Fruit fly (Drosophila melanogaster): ENCODE measurements around the gene Ppcs.

Ppcs gene

DNA sequence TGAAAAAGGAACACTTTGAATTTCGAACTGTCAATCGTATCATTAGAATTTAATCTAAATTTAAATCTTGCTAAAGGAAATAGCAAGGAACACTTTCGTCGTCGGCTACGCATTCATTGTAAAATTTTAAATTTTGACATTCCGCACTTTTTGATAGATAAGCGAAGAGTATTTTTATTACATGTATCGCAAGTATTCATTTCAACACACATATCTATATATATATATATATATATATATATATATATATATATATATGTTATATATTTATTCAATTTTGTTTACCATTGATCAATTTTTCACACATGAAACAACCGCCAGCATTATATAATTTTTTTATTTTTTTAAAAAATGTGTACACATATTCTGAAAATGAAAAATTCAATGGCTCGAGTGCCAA lies 12.1 kb upstream of the Ppcs start, which contains the start of gene CG11779:
Gene CG11779, minus strand, starts transcription at position 101 of the 400 bp plus-strand sequence.
- TF ChIP-seq CTCF (optimal IDR thresholded peaks at IDR 0.05) (no peak), CG8478 (optimal IDR thresholded peaks at IDR 0.05) (no peak)

- TF ChIP-seq CG8478 (optimal IDR thresholded peaks at IDR 0.05) (no peak), CTCF (optimal IDR thresholded peaks at IDR 0.05) (no peak)
These were observed 10.3 kb upstream of the Ppcs start for dm6 chr3R:19157997-19158396.

dm6 chr3R:19156670-19157402 lies 9.1 kb upstream of the Ppcs start, which contains the start of gene nanos:
nanos (plus strand) TSS chr3R:19157238.
- TF ChIP-seq CG8478 (optimal IDR thresholded peaks at IDR 0.05) (no peak), CTCF (optimal IDR thresholded peaks at IDR 0.05) (peak in 1 of 2 experiments; percentile 4)

DNA sequence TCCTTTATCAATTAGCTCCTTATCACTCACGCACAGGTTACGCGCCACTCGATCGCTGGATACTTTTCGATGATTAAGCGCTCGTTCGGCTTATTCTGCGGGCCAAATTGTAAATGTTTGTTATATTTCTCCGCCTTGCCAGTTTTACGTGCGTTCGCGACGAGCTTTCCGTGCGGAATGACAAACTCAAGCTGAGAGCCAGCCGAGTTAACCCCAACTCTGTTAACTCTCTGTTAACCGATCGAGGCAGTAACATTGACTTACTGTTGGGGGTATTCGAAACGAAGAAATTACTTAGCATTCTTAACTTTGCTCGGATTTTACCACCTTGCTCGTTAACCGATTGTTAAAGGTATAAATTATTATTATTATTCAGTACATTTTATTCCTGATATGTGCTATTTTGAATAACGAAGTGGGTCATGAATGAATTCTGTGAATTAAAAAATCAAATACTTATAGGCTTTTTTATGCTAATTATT lies 5.8 kb upstream of the Ppcs start, which contains the start of gene CG5835:
Gene CG5835, minus strand, starts transcription at position 185 of the 482 bp plus-strand sequence.
- TF ChIP-seq CTCF (optimal IDR thresholded peaks at IDR 0.05) = no peak
- no peak for TF ChIP-seq CG8478 (optimal IDR thresholded peaks at IDR 0.05)

dm6 chr3R:19152835-19153234 lies 5.1 kb upstream of the Ppcs start:
- TF ChIP-seq CTCF (optimal IDR thresholded peaks at IDR 0.05) (no peak), CG8478 (optimal IDR thresholded peaks at IDR 0.05) (no peak)

dm6 chr3R:19151848-19152787 lies 4.4 kb upstream of the Ppcs start:
- TF ChIP-seq CTCF (optimal IDR thresholded peaks at IDR 0.05) = no peak
- no peak for TF ChIP-seq CG8478 (optimal IDR thresholded peaks at IDR 0.05)

dm6 chr3R:19150856-19151651 lies 3.3 kb upstream of the Ppcs start:
- TF ChIP-seq CG8478 (optimal IDR thresholded peaks at IDR 0.05) (no peak), CTCF (optimal IDR thresholded peaks at IDR 0.05) (no peak)

- no peak for TF ChIP-seq CTCF (optimal IDR thresholded peaks at IDR 0.05)
- TF ChIP-seq CG8478 (optimal IDR thresholded peaks at IDR 0.05) = no peak
These were observed 12.8 kb downstream of the Ppcs start, which contains the start of gene Cyp12a4 for dm6 chr3R:19134957-19135356. Cyp12a4 (plus strand) TSS chr3R:19135158.

DNA sequence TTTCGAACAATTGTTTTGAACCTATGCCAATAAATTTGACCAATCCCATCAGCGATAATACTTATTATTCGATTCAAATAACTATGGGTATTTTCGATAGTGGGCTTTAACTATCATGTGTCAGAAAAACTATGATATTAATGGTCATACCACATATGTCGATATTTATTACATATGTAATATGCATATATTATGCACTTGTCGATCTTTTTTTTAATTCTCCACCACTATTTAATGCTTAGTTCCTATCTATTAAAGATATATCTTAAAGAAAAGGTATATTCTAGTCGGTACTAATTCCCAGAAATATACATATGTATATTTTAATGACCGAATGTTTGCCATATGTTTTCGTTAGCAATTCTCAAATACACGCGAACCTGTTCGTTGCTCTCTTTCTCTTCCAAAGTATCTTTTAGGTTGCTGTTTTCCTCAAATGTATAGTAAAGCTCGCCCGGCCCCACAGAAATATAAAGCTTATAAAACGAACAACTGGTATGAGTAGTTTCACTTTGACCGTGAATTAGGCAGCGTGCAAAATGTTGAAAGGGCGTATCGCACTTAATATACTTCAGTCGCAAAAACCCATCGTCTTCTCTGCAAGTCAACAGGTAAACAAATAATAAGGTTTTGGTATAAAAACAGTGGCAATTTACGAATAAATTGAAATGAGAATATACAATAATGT lies 15.4 kb downstream of the Ppcs start, which contains the start of gene Cyp12a5:
Gene Cyp12a5, plus strand, starts transcription at position 503 of the 688 bp plus-strand sequence.
- no peak for TF ChIP-seq CG8478 (optimal IDR thresholded peaks at IDR 0.05)
- TF ChIP-seq CTCF (optimal IDR thresholded peaks at IDR 0.05) = no peak

dm6 chr3R:19118505-19119138 lies 29.1 kb downstream of the Ppcs start:
- TF ChIP-seq CTCF (optimal IDR thresholded peaks at IDR 0.05) = no peak
- TF ChIP-seq CG8478 (optimal IDR thresholded peaks at IDR 0.05) = no peak

- TF ChIP-seq CTCF (optimal IDR thresholded peaks at IDR 0.05) (no peak), CG8478 (optimal IDR thresholded peaks at IDR 0.05) (no peak)
These were observed 33.9 kb downstream of the Ppcs start for dm6 chr3R:19113836-19114235.

- TF ChIP-seq CTCF (optimal IDR thresholded peaks at IDR 0.05) (no peak), CG8478 (optimal IDR thresholded peaks at IDR 0.05) (no peak)
These were observed 35.3 kb downstream of the Ppcs start for dm6 chr3R:19112372-19112771.

dm6 chr3R:19111159-19111558 lies 36.6 kb downstream of the Ppcs start:
- TF ChIP-seq CTCF (optimal IDR thresholded peaks at IDR 0.05) (no peak), CG8478 (optimal IDR thresholded peaks at IDR 0.05) (no peak)
